Worm (Caenorhabditis elegans) whole organism, L4 larva: ENCODE results near the gene lin-36.

Source experiments
- D1046.2 ChIP-seq: fragments of 200-800 bp; sonication (Bioruptor generic); IDR thresholded peaks from 2 replicates; pipeline ENCODE4 v1.3.6; 2022; ENCODE audit warnings: missing genetic modification characterization, missing compliant biosample characterization
- F10B5.3 ChIP-seq: sonication (generic microtip); optimal IDR thresholded peaks from 2 replicates; lab custom pipeline; 2016; ENCODE audit warnings: mild to moderate bottlenecking, missing genetic modification characterization, missing compliant biosample characterization
- F44E2.7 ChIP-seq: fragments of 200-800 bp; sonication (Bioruptor generic); IDR thresholded peaks from 2 replicates; pipeline ENCODE4 v2.1.2; 2022; ENCODE audit warnings: missing genetic modification characterization, missing compliant biosample characterization
- T20F7.1 ChIP-seq: fragments of 200-800 bp; sonication (Bioruptor generic); optimal IDR thresholded peaks from 2 replicates; lab custom pipeline; 2018; ENCODE audit warnings: mild to moderate bottlenecking, missing genetic modification characterization, missing compliant biosample characterization
- T26A8.4 ChIP-seq: fragments of 200-800 bp; sonication (Bioruptor generic); IDR thresholded peaks from 2 replicates; pipeline ENCODE4 v1.3.6; 2022; ENCODE audit warnings: missing genetic modification characterization, missing compliant biosample characterization
- Y48G9A.11 ChIP-seq: fragments of 200-800 bp; sonication (Bioruptor generic); IDR thresholded peaks from 2 replicates; pipeline ENCODE4 v1.3.6; 2022; ENCODE audit warnings: missing genetic modification reagents, missing genetic modification characterization, missing compliant biosample characterization
- Y5F2A.4 ChIP-seq: fragments of 200-800 bp; sonication (Bioruptor generic); optimal IDR thresholded peaks from 2 replicates; lab custom pipeline; 2018; ENCODE audit warnings: mild to moderate bottlenecking, missing genetic modification characterization, missing compliant biosample characterization
- Y75B8A.6 ChIP-seq: fragments of 200-800 bp; sonication (Bioruptor generic); IDR thresholded peaks from 2 replicates; pipeline ENCODE4 v1.3.6; 2022; ENCODE audit warnings: missing genetic modification reagents, missing genetic modification characterization, missing compliant biosample characterization
- ZK546.5 ChIP-seq, 2 experiments: sonication (generic microtip); optimal IDR thresholded peaks; 2 replicates each; lab custom pipeline; 2017; ENCODE audit warnings: missing biosample characterization in 2 of 2, missing genetic modification characterization in 2 of 2
- arid-1 ChIP-seq: fragments of 200-800 bp; sonication (Bioruptor generic); conservative IDR thresholded peaks from 2 replicates; pipeline ENCODE4 v1.3.6; 2022; ENCODE audit warnings: missing genetic modification reagents, missing genetic modification characterization, missing compliant biosample characterization
- attf-4 ChIP-seq: sonication (generic microtip); optimal IDR thresholded peaks from 3 replicates; lab custom pipeline; 2017; ENCODE audit warnings: missing biosample characterization, missing genetic modification characterization
- ceh-20 ChIP-seq: fragments of 200-800 bp; sonication (Bioruptor generic); IDR thresholded peaks from 2 replicates; pipeline ENCODE4 v1.3.6; 2022; ENCODE audit warnings: missing genetic modification reagents, missing genetic modification characterization, missing compliant biosample characterization
- ceh-28 ChIP-seq: fragments of 150-350 bp; optimal IDR thresholded peaks from 2 replicates; lab custom pipeline; 2014; ENCODE audit warnings: missing biosample characterization, missing genetic modification reagents, missing genetic modification characterization
- ceh-32 ChIP-seq: sonication (generic microtip); optimal IDR thresholded peaks from 2 replicates; lab custom pipeline; 2016; ENCODE audit warnings: mild to moderate bottlenecking, missing genetic modification characterization, missing compliant biosample characterization; ENCODE audit not compliant: poor library complexity
- ceh-44 ChIP-seq: fragments of 200-800 bp; sonication (Bioruptor generic); IDR thresholded peaks from 2 replicates; pipeline ENCODE4 v1.3.6; 2022; ENCODE audit warnings: missing genetic modification reagents, missing genetic modification characterization, missing compliant biosample characterization
- ces-1 ChIP-seq: fragments of 150-350 bp; sonication (generic microtip); optimal IDR thresholded peaks from 4 replicates; lab custom pipeline; 2014; ENCODE audit warnings: missing biosample characterization, missing genetic modification reagents, missing genetic modification characterization
- cey-2 ChIP-seq: sonication (generic microtip); optimal IDR thresholded peaks from 3 replicates; lab custom pipeline; 2017; ENCODE audit warnings: missing genetic modification characterization, mild to moderate bottlenecking, missing compliant biosample characterization, antibody characterized with exemption, borderline replicate concordance; ENCODE audit not compliant: insufficient read depth
- dmd-8 ChIP-seq: fragments of 200-800 bp; sonication (Bioruptor generic); IDR thresholded peaks from 2 replicates; pipeline ENCODE4 v1.3.6; 2022; ENCODE audit warnings: missing genetic modification characterization, missing compliant biosample characterization
- dmd-9 ChIP-seq: fragments of 200-800 bp; sonication (Bioruptor generic); IDR thresholded peaks from 2 replicates; pipeline ENCODE4 v1.3.6; 2022; ENCODE audit warnings: missing genetic modification reagents, missing genetic modification characterization, missing compliant biosample characterization
- dpl-1 ChIP-seq: fragments of 150-350 bp; optimal IDR thresholded peaks from 2 replicates; lab custom pipeline; 2014; ENCODE audit warnings: missing biosample characterization, missing genetic modification reagents, missing genetic modification characterization
- duxl-1 ChIP-seq: sonication (generic microtip); optimal IDR thresholded peaks from 2 replicates; lab custom pipeline; 2016; ENCODE audit warnings: mild to moderate bottlenecking, missing genetic modification characterization, moderate library complexity, missing compliant biosample characterization; ENCODE audit not compliant: poor library complexity
- egl-27 ChIP-seq: sonication (generic microtip); optimal IDR thresholded peaks from 3 replicates; lab custom pipeline; 2017; ENCODE audit warnings: missing biosample characterization, missing genetic modification reagents, missing genetic modification characterization
- egl-43 ChIP-seq: fragments of 200-800 bp; sonication (Bioruptor generic); IDR thresholded peaks from 2 replicates; pipeline ENCODE4 v1.3.6; 2022; ENCODE audit warnings: missing genetic modification reagents, missing genetic modification characterization, missing compliant biosample characterization
- gei-8 ChIP-seq: fragments of 200-800 bp; sonication (Bioruptor generic); optimal IDR thresholded peaks from 2 replicates; lab custom pipeline; 2018; ENCODE audit warnings: mild to moderate bottlenecking, missing genetic modification characterization, missing compliant biosample characterization
- hlh-30 ChIP-seq: sonication (generic microtip); optimal IDR thresholded peaks from 2 replicates; lab custom pipeline; 2017; ENCODE audit warnings: antibody characterized with exemption, mild to moderate bottlenecking, missing genetic modification characterization, missing compliant biosample characterization; ENCODE audit not compliant: insufficient read depth
- hmg-1.1 ChIP-seq: fragments of 200-800 bp; sonication (Bioruptor generic); IDR thresholded peaks from 2 replicates; pipeline ENCODE4 v1.3.6; 2022; ENCODE audit warnings: missing genetic modification reagents, missing genetic modification characterization, missing compliant biosample characterization
- jun-1 ChIP-seq: fragments of 150-350 bp; optimal IDR thresholded peaks from 2 replicates; lab custom pipeline; 2014; ENCODE audit warnings: missing biosample characterization, missing genetic modification reagents, missing genetic modification characterization
- lin-1 ChIP-seq: fragments of 200-800 bp; sonication (Bioruptor generic); IDR thresholded peaks from 2 replicates; pipeline ENCODE4 v1.3.6; 2022; ENCODE audit warnings: missing genetic modification reagents, missing genetic modification characterization, missing compliant biosample characterization
- lin-13 ChIP-seq: fragments of 150-350 bp; optimal IDR thresholded peaks from 2 replicates; lab custom pipeline; 2014; ENCODE audit warnings: missing biosample characterization, missing genetic modification reagents, missing genetic modification characterization
- lin-15B ChIP-seq: fragments of 150-350 bp; sonication (generic microtip); optimal IDR thresholded peaks from 3 replicates; lab custom pipeline; 2014; ENCODE audit warnings: missing biosample characterization, missing genetic modification characterization
- mdl-1 ChIP-seq, 2 experiments: fragments of 150-350 bp in 1 of 2; sonication (generic microtip) in 1 of 2; optimal IDR thresholded peaks; 2 replicates each; lab custom pipeline; 2014 to 2017; ENCODE audit warnings: missing biosample characterization in 2 of 2, missing genetic modification characterization in 2 of 2
- mdt-29 ChIP-seq: fragments of 200-800 bp; sonication (Bioruptor generic); IDR thresholded peaks from 2 replicates; pipeline ENCODE4 v1.3.6; 2022; ENCODE audit warnings: missing genetic modification reagents, missing genetic modification characterization, missing compliant biosample characterization
- mep-1 ChIP-seq: fragments of 150-350 bp; sonication (generic microtip); optimal IDR thresholded peaks from 3 replicates; lab custom pipeline; 2014; ENCODE audit warnings: missing biosample characterization, missing genetic modification characterization
- mxl-2 ChIP-seq: fragments of 200-800 bp; sonication (Bioruptor generic); conservative IDR thresholded peaks from 2 replicates; pipeline ENCODE4 v1.3.6; 2022; ENCODE audit warnings: missing genetic modification reagents, missing genetic modification characterization, missing compliant biosample characterization
- nhr-10 ChIP-seq: fragments of 150-350 bp; optimal IDR thresholded peaks from 2 replicates; lab custom pipeline; 2014; ENCODE audit warnings: missing biosample characterization, missing genetic modification characterization
- nhr-102 ChIP-seq: sonication (generic microtip); optimal IDR thresholded peaks from 2 replicates; lab custom pipeline; 2016; ENCODE audit warnings: mild to moderate bottlenecking, missing genetic modification characterization, moderate library complexity, missing compliant biosample characterization
- nhr-111 ChIP-seq: fragments of 200-800 bp; sonication (Bioruptor generic); optimal IDR thresholded peaks from 2 replicates; lab custom pipeline; 2018; ENCODE audit warnings: mild to moderate bottlenecking, missing genetic modification characterization, missing compliant biosample characterization
- nhr-42 ChIP-seq: fragments of 200-800 bp; sonication (Bioruptor generic); IDR thresholded peaks from 2 replicates; pipeline ENCODE4 v1.3.6; 2022; ENCODE audit warnings: missing genetic modification characterization, missing compliant biosample characterization
- nhr-48 ChIP-seq: sonication (generic microtip); optimal IDR thresholded peaks from 2 replicates; lab custom pipeline; 2016; ENCODE audit warnings: mild to moderate bottlenecking, missing genetic modification characterization, missing compliant biosample characterization
- nhr-6 ChIP-seq: fragments of 150-350 bp; optimal IDR thresholded peaks from 2 replicates; lab custom pipeline; 2014; ENCODE audit warnings: missing biosample characterization, missing genetic modification characterization
- saeg-2 ChIP-seq: fragments of 200-800 bp; sonication (Bioruptor generic); IDR thresholded peaks from 2 replicates; pipeline ENCODE4 v1.3.6; 2022; ENCODE audit warnings: missing genetic modification reagents, missing genetic modification characterization, missing compliant biosample characterization
- set-16 ChIP-seq: fragments of 200-800 bp; sonication (Bioruptor generic); IDR thresholded peaks from 2 replicates; pipeline ENCODE4 v1.3.6; 2022; ENCODE audit warnings: missing genetic modification reagents, missing genetic modification characterization, missing compliant biosample characterization
- skn-1 ChIP-seq: fragments of 150-350 bp; optimal IDR thresholded peaks from 2 replicates; lab custom pipeline; 2014; ENCODE audit warnings: missing biosample characterization, missing genetic modification characterization
- snpc-1.2 ChIP-seq: fragments of 200-800 bp; sonication (Bioruptor generic); IDR thresholded peaks from 2 replicates; pipeline ENCODE4 v1.3.6; 2022; ENCODE audit warnings: missing genetic modification reagents, missing genetic modification characterization, missing compliant biosample characterization
- spr-1 ChIP-seq: sonication (generic microtip); optimal IDR thresholded peaks from 2 replicates; lab custom pipeline; 2016; ENCODE audit warnings: mild to moderate bottlenecking, missing genetic modification characterization, missing compliant biosample characterization
- vab-7 ChIP-seq: fragments of 200-800 bp; sonication (Bioruptor generic); IDR thresholded peaks from 2 replicates; pipeline ENCODE4 v1.3.6; 2022; ENCODE audit warnings: missing genetic modification reagents, missing genetic modification characterization, missing compliant biosample characterization
- zfp-2 ChIP-seq: sonication (generic microtip); optimal IDR thresholded peaks from 2 replicates; lab custom pipeline; 2016; ENCODE audit warnings: mild to moderate bottlenecking, missing genetic modification characterization, missing compliant biosample characterization
- zfp-3 ChIP-seq: fragments of 200-800 bp; sonication (Bioruptor generic); conservative IDR thresholded peaks from 2 replicates; pipeline ENCODE4 v1.3.6; 2022; ENCODE audit warnings: missing genetic modification reagents, missing genetic modification characterization, missing compliant biosample characterization
- zip-2 ChIP-seq: fragments of 150-350 bp; optimal IDR thresholded peaks from 2 replicates; lab custom pipeline; 2014; ENCODE audit warnings: missing biosample characterization, missing genetic modification characterization
- ztf-11 ChIP-seq: fragments of 150-350 bp; optimal IDR thresholded peaks from 2 replicates; lab custom pipeline; 2014; ENCODE audit warnings: missing biosample characterization, missing genetic modification characterization

The lin-36 gene

ce11 chrIII:8043784-8044183 lies 23.1 kb upstream of the lin-36 start (continued):
- peak; percentile 93 for TF ChIP-seq hlh-30 (tag; lab: Kevin White, UChicago)
- TF ChIP-seq T26A8.4 (GFP tag; lab: Robert Waterston, UW): peak; percentile 83
- TF ChIP-seq zip-2 (tag; lab: Kevin White, UChicago): peak; percentile 88
- TF ChIP-seq zfp-2 (tag; lab: Kevin White, UChicago): peak; percentile 83
- peak; percentile 97 for TF ChIP-seq D1046.2 (GFP tag; lab: Robert Waterston, UW)
- peak; percentile 100 for TF ChIP-seq vab-7 (GFP tag; lab: Robert Waterston, UW)
- TF ChIP-seq nhr-6 (tag; lab: Kevin White, UChicago): peak; percentile 92
- TF ChIP-seq saeg-2 (GFP tag; lab: Robert Waterston, UW): 0 out of 2 replicates have a peak, but pooled peaks have one; percentile 21
- TF ChIP-seq snpc-1.2: peak; percentile 88
- TF ChIP-seq ceh-20 (GFP tag; lab: Robert Waterston, UW): peak; percentile 97
- TF ChIP-seq skn-1: no peak
- no peak for TF ChIP-seq set-16 (GFP tag; lab: Robert Waterston, UW)
- TF ChIP-seq nhr-48: peak; percentile 78
- peak; percentile 98 for TF ChIP-seq arid-1 (GFP tag; lab: Robert Waterston, UW)
- no peak for TF ChIP-seq ztf-11
- TF ChIP-seq T20F7.1 (GFP tag; lab: Kevin White, UChicago): peak; percentile 97
- TF ChIP-seq hmg-1.1 (GFP tag; lab: Robert Waterston, UW): peak; percentile 98
- TF ChIP-seq F44E2.7 (GFP tag; lab: Robert Waterston, UW): peak; percentile 76; the same call in 1 of the 2 replicates
- peak; percentile 95 for TF ChIP-seq duxl-1 (tag; lab: Kevin White, UChicago)
- TF ChIP-seq F10B5.3: no peak
- TF ChIP-seq nhr-10 (tag; lab: Kevin White, UChicago): peak; percentile 92
- peak; percentile 99 for TF ChIP-seq lin-13 (GFP tag; lab: Kevin White, UChicago)
- peak; percentile 76; the same call in 1 of the 2 replicates for TF ChIP-seq lin-1 (GFP tag; lab: Robert Waterston, UW)
- TF ChIP-seq mep-1 (tag; lab: Kevin White, UChicago): peak; percentile 99
- TF ChIP-seq mdt-29 (GFP tag; lab: Robert Waterston, UW): no peak; the same call in 1 of the 2 replicates
- peak; percentile 92 for TF ChIP-seq dpl-1 (GFP tag; lab: Kevin White, UChicago)
- peak; percentile 96 for TF ChIP-seq Y48G9A.11 (GFP tag; lab: Robert Waterston, UW)
- TF ChIP-seq nhr-111 (GFP tag; lab: Kevin White, UChicago): no peak
- TF ChIP-seq attf-4: no peak
- TF ChIP-seq nhr-42: peak; percentile 94
- TF ChIP-seq dmd-9 (GFP tag; lab: Robert Waterston, UW): peak; percentile 99
- peak; percentile 68 for TF ChIP-seq cey-2
- peak; percentile 90 for TF ChIP-seq nhr-102 (tag; lab: Kevin White, UChicago)
- TF ChIP-seq dmd-8 (GFP tag; lab: Robert Waterston, UW): peak; percentile 83
- peak; percentile 32 for TF ChIP-seq Y5F2A.4 (GFP tag; lab: Kevin White, UChicago)
- TF ChIP-seq mxl-2 (GFP tag; lab: Robert Waterston, UW): peak; percentile 89
- peak; percentile 75 for TF ChIP-seq gei-8 (GFP tag; lab: Kevin White, UChicago)
- TF ChIP-seq ceh-44 (GFP tag; lab: Robert Waterston, UW): peak; percentile 100
- peak; percentile 13 for TF ChIP-seq ceh-32 (tag; lab: Kevin White, UChicago)
- TF ChIP-seq egl-43: no peak; the same call in 1 of the 2 replicates
- TF ChIP-seq mdl-1 (tag; optimal IDR thresholded peaks at IDR 0.05; lab: Kevin White, UChicago): peak; percentile 3 to 93
- TF ChIP-seq jun-1 (tag; lab: Kevin White, UChicago): peak; percentile 92
- TF ChIP-seq ceh-28 (tag; lab: Kevin White, UChicago): peak; percentile 52
- peak; percentile 98 for TF ChIP-seq Y75B8A.6
- TF ChIP-seq lin-15B (tag; lab: Kevin White, UChicago): peak; percentile 91
- peak in 1 of 2 experiments; percentile 84 for TF ChIP-seq ZK546.5 (tag; optimal IDR thresholded peaks at IDR 0.05; lab: Kevin White, UChicago)
- TF ChIP-seq ces-1: peak; percentile 88
- TF ChIP-seq egl-27 (tag; lab: Kevin White, UChicago): no peak
- peak; percentile 94 for TF ChIP-seq spr-1
- no peak; the same call in 1 of the 2 replicates for TF ChIP-seq zfp-3
